Fruit fly (Drosophila melanogaster): ENCODE results near the gene Sbf.

dm6 chr3R:11818930-11819639, 22.3 kb upstream of the Sbf start, which contains the start of the genes COX5A and glo:
- TF ChIP-seq insv (optimal IDR thresholded peaks at IDR 0.05) (no peak), ttk (optimal IDR thresholded peaks at IDR 0.05) (no peak), Sin3A (optimal IDR thresholded peaks at IDR 0.05) (no peak), psq (optimal IDR thresholded peaks at IDR 0.05) (no peak)
